Fruit fly (Drosophila melanogaster) ovary, adult (tissue): Measurements from ENCODE around the gene neb.

Source experiments
- CG17801 ChIP-seq: fragments of 200-800 bp; optimal IDR thresholded peaks from 2 replicates; lab custom pipeline; 2019; ENCODE audit warnings: missing biosample characterization, mild to moderate bottlenecking, missing genetic modification characterization, moderate library complexity; ENCODE audit not compliant: partially characterized antibody

Gene neb

DNA sequence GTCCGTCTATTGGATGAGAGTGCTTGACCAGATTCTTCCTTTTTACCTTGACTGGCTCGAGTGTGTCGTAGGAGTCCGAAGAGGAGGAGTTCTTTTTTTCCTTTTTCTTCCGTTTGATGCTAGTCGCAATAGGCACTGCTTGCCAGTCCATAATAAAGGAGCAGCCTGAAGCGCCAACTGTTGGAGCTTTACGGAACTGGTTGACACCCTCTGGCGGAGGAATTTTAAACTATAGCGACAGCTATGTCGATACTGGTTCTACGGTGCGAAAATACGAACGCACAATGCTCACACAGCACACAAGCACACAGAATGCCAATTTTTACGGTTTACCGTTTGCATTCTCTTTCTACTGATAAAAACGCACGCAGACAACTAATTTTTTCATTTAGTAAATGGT lies 31.0 kb downstream of the neb start:
- no peak for TF ChIP-seq CG17801 (GFP tag; lab: Kevin White, UChicago)

DNA sequence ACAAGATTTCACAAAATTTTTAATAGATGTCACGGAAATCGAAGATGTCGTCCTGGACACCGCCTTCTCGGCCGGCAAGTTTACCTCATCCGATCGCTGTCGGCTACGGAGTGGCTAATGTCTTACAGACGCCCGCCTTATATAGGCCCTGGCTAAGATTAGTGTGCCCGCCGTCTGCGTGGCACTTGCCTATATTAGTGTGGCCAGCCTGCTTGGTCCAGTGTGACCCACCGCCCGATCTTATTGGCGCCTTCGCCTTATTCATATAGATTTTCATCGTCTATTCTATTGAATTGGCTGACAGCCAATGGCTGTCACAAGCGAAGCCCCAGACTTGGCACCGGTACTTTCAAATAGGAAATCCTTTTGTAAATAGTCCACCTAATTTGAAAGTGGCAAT lies 40.3 kb downstream of the neb start:
- no peak for TF ChIP-seq CG17801 (GFP tag; lab: Kevin White, UChicago)

DNA sequence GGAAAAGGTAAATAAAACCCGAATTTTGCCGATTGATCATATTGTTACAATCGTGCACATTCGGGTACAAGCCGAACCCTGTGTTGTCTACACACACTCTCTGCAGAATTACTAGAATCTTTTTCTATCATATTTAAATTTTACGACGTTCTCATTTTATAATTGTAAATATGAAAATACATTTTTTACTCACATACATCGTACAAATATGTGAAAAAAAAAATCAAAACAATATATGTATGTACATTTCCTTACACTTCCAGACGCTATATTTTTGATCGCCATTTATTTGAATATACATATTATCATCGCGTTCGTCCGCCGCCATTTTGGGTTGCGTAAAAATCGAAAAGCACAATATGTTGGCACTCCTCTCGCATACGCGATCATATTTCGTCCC lies 42.2 kb downstream of the neb start:
- no peak for TF ChIP-seq CG17801 (GFP tag; lab: Kevin White, UChicago)

DNA sequence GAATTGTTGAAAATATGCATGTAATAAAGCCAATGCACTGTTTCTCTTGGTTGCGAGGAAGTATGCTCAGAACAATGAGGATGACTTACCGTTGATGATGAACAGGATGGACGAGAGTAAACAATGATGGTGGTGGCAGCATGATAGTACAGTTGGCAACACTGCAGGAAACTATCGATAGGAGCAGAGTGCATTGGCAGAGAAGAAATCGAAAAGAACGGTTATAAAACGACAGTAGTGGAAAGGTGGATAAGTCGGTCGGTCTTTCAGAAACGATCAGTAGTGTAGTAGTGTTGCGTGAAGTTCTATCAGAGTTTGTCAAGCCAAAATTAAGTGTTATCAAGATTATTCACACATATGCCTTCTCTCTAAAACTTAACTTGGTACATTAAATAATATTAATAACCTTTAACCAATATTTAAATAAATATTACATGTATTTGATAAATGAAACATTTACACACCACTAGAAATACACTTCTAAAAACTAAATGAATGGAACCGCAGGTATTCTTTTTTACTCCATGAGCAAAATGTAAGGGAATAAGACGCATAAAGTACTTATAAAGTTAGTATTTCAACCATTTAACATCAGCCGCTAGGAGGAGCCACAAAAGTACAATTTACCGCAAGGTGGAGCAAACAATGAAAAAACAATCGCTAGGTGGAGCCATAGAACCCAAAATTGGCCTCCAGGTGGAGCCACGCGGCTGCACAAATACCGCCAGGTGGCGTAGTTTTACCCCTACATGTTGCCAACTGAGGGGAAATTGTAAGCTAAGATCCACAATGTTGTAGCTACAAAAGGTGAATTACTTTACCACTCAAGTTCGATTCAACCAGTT lies 45.1 kb downstream of the neb start:
- TF ChIP-seq CG17801 (GFP tag; lab: Kevin White, UChicago): peak; percentile 15

DNA sequence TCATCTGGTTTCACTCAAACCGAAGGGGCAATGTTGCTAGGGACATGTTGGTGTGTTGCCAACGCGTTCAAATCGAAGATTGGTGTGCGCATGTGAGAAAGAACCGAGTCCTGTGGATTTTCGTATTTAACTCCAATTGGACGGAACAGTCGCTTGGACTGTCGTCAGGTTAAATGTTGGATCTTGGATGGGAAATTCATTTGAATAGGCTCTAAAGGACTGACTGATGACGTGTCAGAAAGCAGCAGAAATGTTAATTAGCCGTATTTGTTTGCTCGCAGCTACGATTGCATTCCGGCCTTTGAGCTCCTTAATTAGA lies 45.6 kb downstream of the neb start:
- no peak for TF ChIP-seq CG17801 (GFP tag; lab: Kevin White, UChicago)

DNA sequence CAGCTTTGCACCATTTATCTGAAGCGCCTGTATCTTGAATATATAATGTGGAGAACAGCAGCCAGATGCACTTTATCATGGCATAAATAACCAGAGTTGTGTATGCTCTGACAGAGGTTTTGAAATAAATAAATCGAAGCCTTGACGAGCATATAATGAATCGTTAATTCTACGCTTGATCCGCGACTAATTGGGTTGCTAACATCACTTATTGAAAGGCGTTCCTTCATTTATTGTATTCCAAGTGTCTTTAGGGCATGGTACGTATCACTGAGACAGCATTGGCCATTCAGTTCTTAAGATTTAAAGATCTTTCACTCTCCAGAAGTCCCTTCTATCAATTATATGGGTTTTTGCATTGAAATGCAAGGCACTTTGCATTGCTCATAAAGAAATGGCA lies 59.3 kb downstream of the neb start, which contains the start of gene CG10651:
Gene CG10651 (minus strand): TSS at position 101 of the 400 bp plus-strand sequence.
- TF ChIP-seq CG17801 (GFP tag; lab: Kevin White, UChicago): no peak
